Worm (Caenorhabditis elegans) whole organism, late embryonic: ENCODE results near the gene nlp-9.
"Not testable (repeated sequence)": the region's sequence is repeated elsewhere in the genome, so short reads cannot be mapped to it uniquely, and the experiment has no call there.

ENCODE experiments used
- C08G9.2 ChIP-seq: sonication (generic microtip); optimal IDR thresholded peaks from 2 replicates; lab custom pipeline; 2016; ENCODE audit warnings: mild to moderate bottlenecking, missing genetic modification characterization, moderate library complexity, missing compliant biosample characterization
- K02D7.2 ChIP-seq: sonication (generic microtip); optimal IDR thresholded peaks from 2 replicates; lab custom pipeline; 2017; ENCODE audit warnings: mild to moderate bottlenecking, missing genetic modification characterization, missing compliant biosample characterization
- K09A11.1 ChIP-seq: sonication (generic microtip); optimal IDR thresholded peaks from 2 replicates; lab custom pipeline; 2017; ENCODE audit warnings: antibody characterized with exemption, mild to moderate bottlenecking, missing genetic modification characterization, missing compliant biosample characterization; ENCODE audit not compliant: insufficient read depth
- T23F11.4 ChIP-seq: fragments of 200-800 bp; sonication (Bioruptor generic); optimal IDR thresholded peaks from 2 replicates; lab custom pipeline; 2018; ENCODE audit warnings: mild to moderate bottlenecking, missing genetic modification characterization, missing compliant biosample characterization
- Y22D7AL.16 ChIP-seq: sonication (generic microtip); optimal IDR thresholded peaks from 2 replicates; lab custom pipeline; 2016; ENCODE audit warnings: missing genetic modification characterization, missing compliant biosample characterization
- ahr-1 ChIP-seq: sonication (generic microtip); optimal IDR thresholded peaks from 2 replicates; lab custom pipeline; 2016; ENCODE audit warnings: missing genetic modification characterization, missing compliant biosample characterization
- ceh-18 ChIP-seq: sonication (generic microtip); optimal IDR thresholded peaks from 2 replicates; lab custom pipeline; 2016; ENCODE audit warnings: missing genetic modification characterization, missing compliant biosample characterization
- ceh-2 ChIP-seq: sonication (generic microtip); optimal IDR thresholded peaks from 2 replicates; lab custom pipeline; 2016; ENCODE audit warnings: missing genotype, missing genetic modification characterization, missing compliant biosample characterization
- ceh-22 ChIP-seq: sonication (generic microtip); optimal IDR thresholded peaks from 2 replicates; lab custom pipeline; 2017; ENCODE audit warnings: missing biosample characterization, missing genetic modification characterization
- ceh-24 ChIP-seq: sonication (generic microtip); optimal IDR thresholded peaks from 2 replicates; lab custom pipeline; 2016; ENCODE audit warnings: mild to moderate bottlenecking, missing genetic modification characterization, missing compliant biosample characterization
- ceh-34 ChIP-seq: sonication (generic microtip); optimal IDR thresholded peaks from 2 replicates; lab custom pipeline; 2016; ENCODE audit warnings: mild to moderate bottlenecking, missing genetic modification characterization, missing compliant biosample characterization
- ceh-45 ChIP-seq: fragments of 200-800 bp; sonication (Bioruptor generic); IDR thresholded peaks from 2 replicates; pipeline ENCODE4 v1.3.6; 2022; ENCODE audit warnings: missing genetic modification reagents, missing genetic modification characterization, missing compliant biosample characterization
- ceh-48 ChIP-seq: sonication (generic microtip); optimal IDR thresholded peaks from 2 replicates; lab custom pipeline; 2016; ENCODE audit warnings: missing genetic modification characterization, inconsistent platforms, missing compliant biosample characterization
- ceh-6 ChIP-seq: fragments of 200-800 bp; sonication (Bioruptor generic); optimal IDR thresholded peaks from 2 replicates; lab custom pipeline; 2018; ENCODE audit warnings: mild to moderate bottlenecking, missing genetic modification characterization, missing compliant biosample characterization
- ceh-9 ChIP-seq: sonication (generic microtip); optimal IDR thresholded peaks from 2 replicates; lab custom pipeline; 2016; ENCODE audit warnings: mild to moderate bottlenecking, missing genetic modification characterization, inconsistent platforms, missing compliant biosample characterization
- dve-1 ChIP-seq: sonication (generic microtip); optimal IDR thresholded peaks from 2 replicates; lab custom pipeline; 2017; ENCODE audit warnings: antibody characterized with exemption, mild to moderate bottlenecking, missing genetic modification characterization, missing compliant biosample characterization
- elt-4 ChIP-seq: sonication (generic microtip); optimal IDR thresholded peaks from 2 replicates; lab custom pipeline; 2016; ENCODE audit warnings: missing genetic modification characterization, missing compliant biosample characterization
- ets-4 ChIP-seq: sonication (generic microtip); optimal IDR thresholded peaks from 2 replicates; lab custom pipeline; 2016; ENCODE audit warnings: missing genetic modification characterization, missing compliant biosample characterization
- fax-1 ChIP-seq: sonication (generic microtip); optimal IDR thresholded peaks from 2 replicates; lab custom pipeline; 2016; ENCODE audit warnings: missing genotype, missing genetic modification characterization, missing compliant biosample characterization
- fkh-10 ChIP-seq: fragments of 150-350 bp; optimal IDR thresholded peaks from 2 replicates; lab custom pipeline; 2014; ENCODE audit warnings: missing biosample characterization, missing genetic modification reagents, missing genetic modification characterization
- hlh-13 ChIP-seq: fragments of 200-800 bp; sonication (Bioruptor generic); optimal IDR thresholded peaks from 2 replicates; lab custom pipeline; 2018; ENCODE audit warnings: mild to moderate bottlenecking, missing genetic modification characterization, missing compliant biosample characterization
- hlh-15 ChIP-seq: sonication (generic microtip); optimal IDR thresholded peaks from 2 replicates; lab custom pipeline; 2016; ENCODE audit warnings: missing genetic modification characterization, missing compliant biosample characterization
- hlh-6 ChIP-seq: sonication (generic microtip); optimal IDR thresholded peaks from 2 replicates; lab custom pipeline; 2016; ENCODE audit warnings: missing genotype, missing genetic modification characterization, missing compliant biosample characterization
- lim-6 ChIP-seq: sonication (generic microtip); optimal IDR thresholded peaks from 2 replicates; lab custom pipeline; 2016; ENCODE audit warnings: missing genetic modification characterization, missing compliant biosample characterization
- madf-2 ChIP-seq: sonication (generic microtip); optimal IDR thresholded peaks from 2 replicates; lab custom pipeline; 2017; ENCODE audit warnings: missing genetic modification characterization, missing compliant biosample characterization
- mec-3 ChIP-seq: sonication (generic microtip); optimal IDR thresholded peaks from 2 replicates; lab custom pipeline; 2016; ENCODE audit warnings: borderline replicate concordance, missing genetic modification characterization, missing compliant biosample characterization
- nfya-1 ChIP-seq: sonication (generic microtip); optimal IDR thresholded peaks from 2 replicates; lab custom pipeline; 2017; ENCODE audit warnings: missing genetic modification characterization, mild to moderate bottlenecking, missing compliant biosample characterization, antibody characterized with exemption, moderate library complexity
- pha-2 ChIP-seq: sonication (generic microtip); optimal IDR thresholded peaks from 2 replicates; lab custom pipeline; 2017; ENCODE audit warnings: mild to moderate bottlenecking, missing genetic modification characterization, missing compliant biosample characterization
- pros-1 ChIP-seq: fragments of 150-350 bp; optimal IDR thresholded peaks from 2 replicates; lab custom pipeline; 2014; ENCODE audit warnings: missing biosample characterization, missing genetic modification reagents, missing genetic modification characterization
- ref-2 ChIP-seq: sonication (generic microtip); optimal IDR thresholded peaks from 2 replicates; lab custom pipeline; 2016; ENCODE audit warnings: missing genetic modification characterization, missing compliant biosample characterization
- sdc-2 ChIP-seq: sonication (generic microtip); optimal IDR thresholded peaks from 2 replicates; lab custom pipeline; 2016; ENCODE audit warnings: missing genotype, missing genetic modification characterization, missing compliant biosample characterization
- syd-9 ChIP-seq: sonication (generic microtip); optimal IDR thresholded peaks from 2 replicates; lab custom pipeline; 2016; ENCODE audit warnings: mild to moderate bottlenecking, missing genetic modification characterization, moderate library complexity, missing compliant biosample characterization
- tbx-2 ChIP-seq: sonication (generic microtip); optimal IDR thresholded peaks from 2 replicates; lab custom pipeline; 2016; ENCODE audit warnings: missing genetic modification characterization, missing compliant biosample characterization
- ttx-3 ChIP-seq: sonication (generic microtip); optimal IDR thresholded peaks from 2 replicates; lab custom pipeline; 2016; ENCODE audit warnings: missing genetic modification reagents, missing genetic modification characterization, missing compliant biosample characterization
- unc-86 ChIP-seq: sonication (generic microtip); optimal IDR thresholded peaks from 2 replicates; lab custom pipeline; 2016; ENCODE audit warnings: missing genetic modification characterization, missing compliant biosample characterization
- zip-5 ChIP-seq: sonication (generic microtip); optimal IDR thresholded peaks from 2 replicates; lab custom pipeline; 2016; ENCODE audit warnings: missing genetic modification characterization, missing compliant biosample characterization

Gene nlp-9

ce11 chrV:4260090-4260489, 40.6 kb downstream of the nlp-9 start, which contains the start of gene srt-3:
Gene srt-3, minus strand, starts transcription at chrV:4260190.
- TF ChIP-seq ceh-48 (tag; lab: Kevin White, UChicago) (no peak), fax-1 (tag; lab: Kevin White, UChicago) (no peak), ceh-6 (no peak), T23F11.4 (GFP tag; lab: Kevin White, UChicago) (no peak), unc-86 (tag; lab: Kevin White, UChicago) (no peak), mec-3 (no peak), ceh-45 (no peak), Y22D7AL.16 (tag; lab: Kevin White, UChicago) (no peak), ceh-9 (tag; lab: Kevin White, UChicago) (no peak), pros-1 (tag; lab: Kevin White, UChicago) (no peak), madf-2 (tag; lab: Kevin White, UChicago) (no peak), K02D7.2 (tag; lab: Kevin White, UChicago) (no peak), fkh-10 (GFP tag; lab: Kevin White, UChicago) (no peak), elt-4 (tag; lab: Kevin White, UChicago) (no peak), tbx-2 (tag; lab: Kevin White, UChicago) (no peak)

- TF ChIP-seq ceh-18 (tag; lab: Kevin White, UChicago) (no peak), hlh-15 (tag; lab: Kevin White, UChicago) (no peak), ceh-34 (tag; lab: Kevin White, UChicago) (no peak), dve-1 (tag; lab: Kevin White, UChicago) (no peak), K02D7.2 (tag; lab: Kevin White, UChicago) (no peak), ceh-24 (tag; lab: Kevin White, UChicago) (no peak), ceh-22 (tag; lab: Kevin White, UChicago) (no peak), ceh-2 (no peak), pha-2 (tag; lab: Kevin White, UChicago) (no peak), ttx-3 (tag; lab: Kevin White, UChicago) (no peak), syd-9 (tag; lab: Kevin White, UChicago) (no peak), T23F11.4 (GFP tag; lab: Kevin White, UChicago) (no peak)
Observed at ce11 chrV:4261385-4261784, 41.9 kb downstream of the nlp-9 start.

- TF ChIP-seq ahr-1 (tag; lab: Kevin White, UChicago) (no peak), sdc-2 (tag; lab: Kevin White, UChicago) (no peak), nfya-1 (tag; lab: Kevin White, UChicago) (no peak), ceh-34 (tag; lab: Kevin White, UChicago) (no peak), lim-6 (no peak), zip-5 (tag; lab: Kevin White, UChicago) (no peak), hlh-13 (no peak), ref-2 (tag; lab: Kevin White, UChicago) (no peak), fax-1 (tag; lab: Kevin White, UChicago) (no peak), K09A11.1 (tag; lab: Kevin White, UChicago) (no peak)
- TF ChIP-seq, all 69 proteins: peak for 0
Observed at ce11 chrV:4264516-4264915, 45.1 kb downstream of the nlp-9 start, which contains the start of gene srt-35. Gene srt-35, minus strand, starts transcription at chrV:4264616.

- TF ChIP-seq C08G9.2, ref-2, madf-2 (tag; lab: Kevin White, UChicago): not testable (repeated sequence)
Observed at ce11 chrV:4268213-4268612, 48.8 kb downstream of the nlp-9 start, which contains the start of gene srt-36. Gene srt-36, minus strand, starts transcription at chrV:4268313.

ce11 chrV:4271258-4271657, 51.8 kb downstream of the nlp-9 start, which contains the start of gene srt-38:
Gene srt-38, minus strand, starts transcription at chrV:4271358.
- not testable (repeated sequence) for TF ChIP-seq hlh-6; pros-1 (tag; lab: Kevin White, UChicago); ets-4 (tag; lab: Kevin White, UChicago)
